Fruit fly (Drosophila melanogaster) whole organism, embryonic: ENCODE measurements around the gene Iyd.

Experiments used
- Abd-B ChIP-seq: fragments of 200-800 bp; sonication (Bioruptor generic); optimal IDR thresholded peaks from 2 replicates; lab custom pipeline; 2018; ENCODE audit warnings: missing biosample characterization, mild to moderate bottlenecking, missing genetic modification characterization, moderate library complexity
- CG10147 ChIP-seq: fragments of 200-800 bp; sonication (Bioruptor generic); optimal IDR thresholded peaks from 2 replicates; lab custom pipeline; 2019; ENCODE audit warnings: missing biosample characterization, mild to moderate bottlenecking, missing genetic modification characterization, moderate library complexity
- CG10543 ChIP-seq: fragments of 200-800 bp; sonication (Bioruptor generic); optimal IDR thresholded peaks from 3 replicates; lab custom pipeline; 2017; ENCODE audit warnings: missing biosample characterization, mild to moderate bottlenecking, missing genetic modification characterization, moderate library complexity
- CG12219 ChIP-seq: fragments of 200-800 bp; sonication (Bioruptor generic); optimal IDR thresholded peaks from 3 replicates; lab custom pipeline; 2018; ENCODE audit warnings: missing biosample characterization, mild to moderate bottlenecking, missing genetic modification characterization
- CG13424 ChIP-seq: fragments of 200-800 bp; sonication (Bioruptor generic); optimal IDR thresholded peaks from 2 replicates; lab custom pipeline; 2019; ENCODE audit warnings: missing biosample characterization, mild to moderate bottlenecking, missing genetic modification characterization, moderate library complexity
- CG13775 ChIP-seq: fragments of 200-800 bp; sonication (Bioruptor generic); optimal IDR thresholded peaks from 3 replicates; lab custom pipeline; 2017; ENCODE audit warnings: missing biosample characterization, mild to moderate bottlenecking, missing genetic modification characterization
- CG14014 ChIP-seq: fragments of 200-800 bp; sonication (Bioruptor generic); IDR thresholded peaks from 2 replicates; pipeline ENCODE4 v1.3.6; 2022; ENCODE audit warnings: missing biosample characterization, missing genetic modification characterization
- CG15601 ChIP-seq: fragments of 200-800 bp; sonication (Bioruptor generic); optimal IDR thresholded peaks from 3 replicates; lab custom pipeline; 2019; ENCODE audit warnings: missing biosample characterization, mild to moderate bottlenecking, missing genetic modification characterization, moderate library complexity
- CG17568 ChIP-seq: fragments of 200-800 bp; sonication (Bioruptor generic); optimal IDR thresholded peaks from 2 replicates; lab custom pipeline; 2018; ENCODE audit warnings: missing biosample characterization, mild to moderate bottlenecking, missing genetic modification characterization, moderate library complexity
- CG31224 ChIP-seq: fragments of 200-800 bp; sonication (Bioruptor generic); IDR thresholded peaks from 2 replicates; pipeline ENCODE4 v1.3.6; 2022; ENCODE audit warnings: missing biosample characterization, missing genetic modification characterization
- CG3163 ChIP-seq: fragments of 200-800 bp; sonication (Bioruptor generic); optimal IDR thresholded peaks from 3 replicates; lab custom pipeline; 2016; ENCODE audit warnings: missing biosample characterization, missing genetic modification characterization
- CG34224 ChIP-seq: fragments of 200-800 bp; sonication (Bioruptor generic); IDR thresholded peaks from 3 replicates; pipeline ENCODE4 v1.3.6; 2022; ENCODE audit warnings: missing biosample characterization, missing genetic modification characterization; ENCODE audit not compliant: partially characterized antibody
- CG4424 ChIP-seq: fragments of 200-800 bp; sonication (Bioruptor generic); optimal IDR thresholded peaks from 3 replicates; lab custom pipeline; 2016; ENCODE audit warnings: missing biosample characterization, missing genetic modification characterization
- CG5953 ChIP-seq: fragments of 200-800 bp; sonication (Bioruptor generic); IDR thresholded peaks from 2 replicates; pipeline ENCODE4 v1.3.6; 2022; ENCODE audit warnings: missing biosample characterization, missing genetic modification characterization
- CG8765 ChIP-seq: fragments of 200-800 bp; sonication (Bioruptor generic); IDR thresholded peaks from 2 replicates; pipeline ENCODE4 v1.3.6; 2022; ENCODE audit warnings: missing biosample characterization, missing genetic modification characterization
- CG8924 ChIP-seq: fragments of 200-800 bp; optimal IDR thresholded peaks from 3 replicates; lab custom pipeline; 2019; ENCODE audit warnings: missing biosample characterization, mild to moderate bottlenecking, missing genetic modification characterization, moderate library complexity
- CG9437 ChIP-seq: fragments of 200-800 bp; sonication (Bioruptor generic); optimal IDR thresholded peaks from 2 replicates; lab custom pipeline; 2018; ENCODE audit warnings: missing biosample characterization, mild to moderate bottlenecking, missing genetic modification characterization
- Doc3 ChIP-seq: fragments of 200-800 bp; sonication (Bioruptor generic); IDR thresholded peaks from 3 replicates; pipeline ENCODE4 v1.3.6; 2022; ENCODE audit warnings: missing biosample characterization, missing genetic modification characterization; ENCODE audit not compliant: partially characterized antibody
- Dp ChIP-seq: fragments of 200-800 bp; sonication (Bioruptor generic); optimal IDR thresholded peaks from 2 replicates; lab custom pipeline; 2018; ENCODE audit warnings: missing biosample characterization, mild to moderate bottlenecking, missing genetic modification characterization, moderate library complexity
- Dref ChIP-seq: fragments of 200-800 bp; sonication (Bioruptor generic); IDR thresholded peaks from 2 replicates; pipeline ENCODE4 v1.3.6; 2022; ENCODE audit warnings: missing biosample characterization, missing genetic modification characterization
- E2f1 ChIP-seq: fragments of 200-800 bp; sonication (Bioruptor generic); IDR thresholded peaks from 2 replicates; pipeline ENCODE4 v1.3.6; 2022; ENCODE audit warnings: missing biosample characterization, missing genetic modification characterization
- HLH3B ChIP-seq: fragments of 200-800 bp; sonication (Bioruptor generic); IDR thresholded peaks from 2 replicates; pipeline ENCODE4 v1.3.6; 2022; ENCODE audit warnings: missing biosample characterization, missing genetic modification characterization
- HLHmδ ChIP-seq: fragments of 200-800 bp; sonication (Bioruptor generic); optimal IDR thresholded peaks from 2 replicates; lab custom pipeline; 2018; ENCODE audit warnings: missing biosample characterization, mild to moderate bottlenecking, missing genetic modification characterization, moderate library complexity
- MESR4 ChIP-seq: fragments of 200-800 bp; sonication (Bioruptor generic); optimal IDR thresholded peaks from 2 replicates; lab custom pipeline; 2018; ENCODE audit warnings: missing biosample characterization, mild to moderate bottlenecking, missing genetic modification characterization, moderate library complexity
- Mrtf ChIP-seq: fragments of 200-800 bp; sonication (Bioruptor generic); IDR thresholded peaks from 3 replicates; pipeline ENCODE4 v1.3.6; 2022; ENCODE audit warnings: missing biosample characterization, missing genetic modification characterization
- Myb ChIP-seq: fragments of 200-800 bp; sonication (Bioruptor generic); optimal IDR thresholded peaks from 2 replicates; lab custom pipeline; 2016; ENCODE audit warnings: missing biosample characterization, missing genetic modification characterization
- NK7.1 ChIP-seq: fragments of 200-800 bp; sonication (Bioruptor generic); optimal IDR thresholded peaks from 3 replicates; lab custom pipeline; 2016; ENCODE audit warnings: missing biosample characterization, missing genetic modification characterization
- Ravus ChIP-seq: fragments of 200-800 bp; sonication (Bioruptor generic); IDR thresholded peaks from 2 replicates; pipeline ENCODE4 v1.3.6; 2022; ENCODE audit warnings: missing biosample characterization, missing genetic modification characterization
- Spps ChIP-seq: fragments of 200-800 bp; sonication (Bioruptor generic); optimal IDR thresholded peaks from 2 replicates; lab custom pipeline; 2018; ENCODE audit warnings: missing biosample characterization, mild to moderate bottlenecking, missing genetic modification characterization
- bowl ChIP-seq: fragments of 200-800 bp; sonication (Bioruptor generic); IDR thresholded peaks from 2 replicates; pipeline ENCODE4 v1.3.6; 2022; ENCODE audit warnings: missing biosample characterization, missing genetic modification characterization
- croc ChIP-seq: fragments of 200-800 bp; sonication (Bioruptor generic); conservative IDR thresholded peaks from 3 replicates; pipeline ENCODE4 v1.3.6; 2022; ENCODE audit warnings: missing biosample characterization, missing genetic modification characterization
- dan ChIP-seq: fragments of 200-800 bp; sonication (Bioruptor generic); IDR thresholded peaks from 2 replicates; pipeline ENCODE4 v1.3.6; 2022; ENCODE audit warnings: missing biosample characterization, missing genetic modification characterization
- danr ChIP-seq: fragments of 200-800 bp; sonication (Bioruptor generic); IDR thresholded peaks from 2 replicates; pipeline ENCODE4 v1.3.6; 2022; ENCODE audit warnings: missing biosample characterization, missing genetic modification characterization
- dpn ChIP-seq, 2 experiments: fragments of 200-800 bp; sonication (Bioruptor generic); optimal IDR thresholded peaks; 3 replicates each; lab custom pipeline; 2016; ENCODE audit warnings: missing biosample characterization in 2 of 2, missing genetic modification characterization in 2 of 2
- fd96Cb ChIP-seq: fragments of 200-800 bp; sonication (Bioruptor generic); optimal IDR thresholded peaks from 2 replicates; lab custom pipeline; 2018; ENCODE audit warnings: missing biosample characterization, mild to moderate bottlenecking, missing genetic modification characterization, moderate library complexity
- ftz-f1 ChIP-seq: fragments of 200-800 bp; sonication (Bioruptor generic); optimal IDR thresholded peaks from 2 replicates; lab custom pipeline; 2016; ENCODE audit warnings: missing biosample characterization, missing genetic modification characterization
- gcm2 ChIP-seq: fragments of 200-800 bp; sonication (Bioruptor generic); optimal IDR thresholded peaks from 2 replicates; lab custom pipeline; 2016; ENCODE audit warnings: missing biosample characterization, missing genetic modification characterization
- gsb ChIP-seq: fragments of 200-800 bp; sonication (Bioruptor generic); IDR thresholded peaks from 2 replicates; pipeline ENCODE4 v1.3.6; 2022; ENCODE audit warnings: missing biosample characterization, missing genetic modification characterization
- h ChIP-seq: fragments of >200 bp; optimal IDR thresholded peaks from 2 replicates; lab custom pipeline; 2017
- nerfin-1 ChIP-seq: fragments of 200-800 bp; sonication (Bioruptor generic); optimal IDR thresholded peaks from 3 replicates; lab custom pipeline; 2019; ENCODE audit warnings: missing biosample characterization, mild to moderate bottlenecking, missing genetic modification characterization, moderate library complexity
- pan ChIP-seq, 4 experiments: fragments of >200 bp in 3 of 4; fragments of 200-800 bp in 1 of 4; sonication (Bioruptor generic) in 1 of 4; optimal IDR thresholded peaks in 3 of 4; IDR thresholded peaks in 1 of 4; 2 replicates each; pipeline versions ENCODE4 v1.3.6 to Lab custom; 2017 to 2022; ENCODE audit warnings: missing biosample characterization in 2 of 4, missing genetic modification characterization in 2 of 4, mixed read lengths in 1 of 4
- peb ChIP-seq: fragments of 200-800 bp; sonication (Bioruptor generic); IDR thresholded peaks from 2 replicates; pipeline ENCODE4 v1.3.6; 2022; ENCODE audit warnings: missing biosample characterization, missing genetic modification characterization
- run ChIP-seq: fragments of 200-800 bp; sonication (Bioruptor generic); optimal IDR thresholded peaks from 3 replicates; lab custom pipeline; 2018; ENCODE audit warnings: missing biosample characterization, mild to moderate bottlenecking, missing genetic modification characterization
- schlank ChIP-seq: fragments of 200-800 bp; sonication (Bioruptor generic); optimal IDR thresholded peaks from 2 replicates; lab custom pipeline; 2018; ENCODE audit warnings: missing biosample characterization, mild to moderate bottlenecking, missing genetic modification characterization
- seq ChIP-seq: fragments of 200-800 bp; sonication (Bioruptor generic); IDR thresholded peaks from 2 replicates; pipeline ENCODE4 v1.3.6; 2022; ENCODE audit warnings: missing biosample characterization, missing genetic modification characterization
- tgo ChIP-seq: fragments of 200-800 bp; sonication (Bioruptor generic); IDR thresholded peaks from 3 replicates; pipeline ENCODE4 v1.3.6; 2022; ENCODE audit warnings: missing biosample characterization, missing genetic modification characterization
- trem ChIP-seq: fragments of 200-800 bp; optimal IDR thresholded peaks from 3 replicates; lab custom pipeline; 2019; ENCODE audit warnings: missing biosample characterization, mild to moderate bottlenecking, missing genetic modification characterization, moderate library complexity
- twi ChIP-seq: fragments of 200-800 bp; optimal IDR thresholded peaks from 2 replicates; lab custom pipeline; 2019; ENCODE audit warnings: missing biosample characterization, mild to moderate bottlenecking, missing genetic modification characterization, moderate library complexity
- vfl ChIP-seq: fragments of 200-800 bp; sonication (Bioruptor generic); optimal IDR thresholded peaks from 2 replicates; lab custom pipeline; 2016; ENCODE audit warnings: missing biosample characterization, missing genetic modification characterization

Gene Iyd

dm6 chr3L:11118627-11119395, 22.8 kb upstream of the Iyd start (continued):
- TF ChIP-seq Doc3: peak; percentile 43; the same call in 1 of the 3 replicates
- TF ChIP-seq Spps (tag; lab: Kevin White, UChicago): peak; percentile 44
- peak; percentile 16 to 49 for TF ChIP-seq dpn (GFP tag; optimal IDR thresholded peaks at IDR 0.05; lab: Kevin White, UChicago)
- TF ChIP-seq MESR4 (GFP tag; lab: Kevin White, UChicago): peak; percentile 41
- TF ChIP-seq Myb (GFP tag; lab: Kevin White, UChicago): peak; percentile 37
- TF ChIP-seq Mrtf (GFP tag; lab: Robert Waterston, UW): no peak
- TF ChIP-seq trem: no peak
- TF ChIP-seq twi (tag; lab: Kevin White, UChicago): peak; percentile 54
- no peak for TF ChIP-seq peb (GFP tag; lab: Robert Waterston, UW)
- TF ChIP-seq CG4424 (GFP tag; lab: Kevin White, UChicago): peak; percentile 12
- TF ChIP-seq ftz-f1 (GFP tag; lab: Kevin White, UChicago): peak; percentile 19
- TF ChIP-seq vfl (GFP tag; lab: Kevin White, UChicago): peak; percentile 24
- TF ChIP-seq CG8924 (tag; lab: Kevin White, UChicago): peak; percentile 86
- no peak for TF ChIP-seq dan (GFP tag; lab: Robert Waterston, UW)
- TF ChIP-seq HLH3B: peak; percentile 33; the same call in 1 of the 2 replicates
- TF ChIP-seq Dp (GFP tag; lab: Kevin White, UChicago): no peak
- TF ChIP-seq CG15601: peak; percentile 91
- TF ChIP-seq schlank (tag; lab: Kevin White, UChicago): peak; percentile 85
- TF ChIP-seq nerfin-1 (tag; lab: Kevin White, UChicago): peak; percentile 86
- TF ChIP-seq gsb (GFP tag; lab: Robert Waterston, UW): peak; percentile 59; the same call in 1 of the 2 replicates
- TF ChIP-seq pan (optimal IDR thresholded peaks at IDR 0.05; lab: Kevin White, UChicago): no peak
- TF ChIP-seq pan (GFP tag; optimal IDR thresholded peaks at IDR 0.05 in 1 of 2, IDR thresholded peaks at IDR 0.05 in 1 of 2): peak in 1 of 2 experiments; percentile 47
- TF ChIP-seq seq (GFP tag; lab: Robert Waterston, UW): peak; percentile 80
- TF ChIP-seq gcm2 (GFP tag; lab: Kevin White, UChicago): peak; percentile 60
- peak; percentile 81 for TF ChIP-seq HLHmδ (GFP tag; lab: Kevin White, UChicago)
- TF ChIP-seq run (tag; lab: Kevin White, UChicago): peak; percentile 63
- TF ChIP-seq E2f1: no peak; the same call in 1 of the 2 replicates
- no peak for TF ChIP-seq Abd-B (GFP tag; lab: Kevin White, UChicago)
- peak; percentile 72 for TF ChIP-seq CG3163 (GFP tag; lab: Kevin White, UChicago)
- no peak for TF ChIP-seq bowl (GFP tag; lab: Robert Waterston, UW)
- peak; percentile 76 for TF ChIP-seq CG12219 (GFP tag; lab: Kevin White, UChicago)
- no peak for TF ChIP-seq croc (GFP tag; lab: Robert Waterston, UW)
- peak; percentile 90 for TF ChIP-seq CG17568 (GFP tag; lab: Kevin White, UChicago)
- no peak for TF ChIP-seq Dref
- peak; percentile 27; the same call in 1 of the 3 replicates for TF ChIP-seq tgo (GFP tag; lab: Robert Waterston, UW)
- TF ChIP-seq CG10543 (GFP tag; lab: Kevin White, UChicago): peak; percentile 98
- TF ChIP-seq CG34224: peak; percentile 12; the same call in 1 of the 3 replicates
- peak; percentile 20; the same call in 1 of the 2 replicates for TF ChIP-seq danr
- TF ChIP-seq h: no peak
- TF ChIP-seq Ravus: no peak
- TF ChIP-seq fd96Cb (tag; lab: Kevin White, UChicago): no peak
- no peak for TF ChIP-seq CG9437 (GFP tag; lab: Kevin White, UChicago)
- TF ChIP-seq CG8765 (GFP tag; lab: Robert Waterston, UW): no peak
- peak; percentile 40 for TF ChIP-seq NK7.1 (GFP tag; lab: Kevin White, UChicago)
- TF ChIP-seq CG5953 (GFP tag; lab: Robert Waterston, UW): peak; percentile 49
- TF ChIP-seq CG14014 (GFP tag; lab: Robert Waterston, UW): peak; percentile 74; the same call in 1 of the 2 replicates
- peak; percentile 72 for TF ChIP-seq CG13424 (tag; lab: Kevin White, UChicago)
- no peak for TF ChIP-seq CG13775 (GFP tag; lab: Kevin White, UChicago)
- TF ChIP-seq CG10147 (GFP tag; lab: Kevin White, UChicago): peak; percentile 69
- TF ChIP-seq CG31224: no peak
